Worm (Caenorhabditis elegans) whole organism, young adult: ENCODE measurements around the gene irld-65.

Experiments used
- C17E4.6 ChIP-seq: fragments of 200-800 bp; sonication (Bioruptor generic); IDR thresholded peaks from 2 replicates; pipeline ENCODE4 v1.3.6; 2022; ENCODE audit warnings: missing genetic modification reagents, missing genetic modification characterization, missing compliant biosample characterization
- F39B2.1 ChIP-seq: fragments of 200-800 bp; sonication (Bioruptor generic); IDR thresholded peaks from 2 replicates; pipeline ENCODE4 v1.3.6; 2022; ENCODE audit warnings: missing genetic modification reagents, missing genetic modification characterization, missing compliant biosample characterization
- F52B5.7 ChIP-seq: sonication (generic microtip); optimal IDR thresholded peaks from 2 replicates; lab custom pipeline; 2016; ENCODE audit warnings: mild to moderate bottlenecking, missing genetic modification characterization, missing compliant biosample characterization
- F57A8.1 ChIP-seq: fragments of 200-800 bp; sonication (Bioruptor generic); optimal IDR thresholded peaks from 2 replicates; lab custom pipeline; 2018; ENCODE audit warnings: mild to moderate bottlenecking, missing genetic modification characterization, moderate library complexity, missing compliant biosample characterization
- K11D2.4 ChIP-seq: fragments of 200-800 bp; sonication (Bioruptor generic); IDR thresholded peaks from 2 replicates; pipeline ENCODE4 v1.3.6; 2022; ENCODE audit warnings: missing genetic modification reagents, missing genetic modification characterization, missing compliant biosample characterization
- K12H6.12 ChIP-seq: fragments of 200-800 bp; sonication (Bioruptor generic); optimal IDR thresholded peaks from 2 replicates; lab custom pipeline; 2018; ENCODE audit warnings: mild to moderate bottlenecking, missing genetic modification characterization, missing compliant biosample characterization
- akir-1 ChIP-seq: fragments of 200-800 bp; sonication (Bioruptor generic); optimal IDR thresholded peaks from 2 replicates; lab custom pipeline; 2018; ENCODE audit warnings: mild to moderate bottlenecking, missing genetic modification characterization, moderate library complexity, missing compliant biosample characterization
- athp-1 ChIP-seq: sonication (generic microtip); optimal IDR thresholded peaks from 2 replicates; lab custom pipeline; 2017; ENCODE audit warnings: mild to moderate bottlenecking, missing genetic modification characterization, missing compliant biosample characterization
- bed-2 ChIP-seq: fragments of 200-800 bp; sonication (Bioruptor generic); IDR thresholded peaks from 2 replicates; pipeline ENCODE4 v1.3.6; 2022; ENCODE audit warnings: missing genetic modification reagents, missing genetic modification characterization, missing compliant biosample characterization
- cebp-1 ChIP-seq, 2 experiments: fragments of 200-800 bp in 1 of 2; sonication (Bioruptor generic) in 1 of 2; sonication (generic microtip) in 1 of 2; IDR thresholded peaks in 1 of 2; optimal IDR thresholded peaks in 1 of 2; 2 replicates each; pipeline versions ENCODE4 v1.3.6 to Lab custom; 2017 to 2022; ENCODE audit warnings: missing compliant biosample characterization in 2 of 2, missing genetic modification characterization in 2 of 2, mild to moderate bottlenecking in 1 of 2, missing genetic modification reagents in 1 of 2, moderate library complexity in 1 of 2
- cebp-2 ChIP-seq: fragments of 200-800 bp; sonication (Bioruptor generic); IDR thresholded peaks from 2 replicates; pipeline ENCODE4 v1.3.6; 2022; ENCODE audit warnings: missing genetic modification characterization, missing compliant biosample characterization
- chd-7 ChIP-seq: sonication (generic microtip); optimal IDR thresholded peaks from 2 replicates; lab custom pipeline; 2016; ENCODE audit warnings: mild to moderate bottlenecking, missing genetic modification characterization, moderate library complexity, missing compliant biosample characterization
- dox-1 ChIP-seq: fragments of 200-800 bp; sonication (Bioruptor generic); IDR thresholded peaks from 2 replicates; pipeline ENCODE4 v1.3.6; 2022; ENCODE audit warnings: missing genetic modification reagents, missing genetic modification characterization, missing compliant biosample characterization
- egl-44 ChIP-seq: fragments of 200-800 bp; sonication (Bioruptor generic); IDR thresholded peaks from 2 replicates; pipeline ENCODE4 v1.3.6; 2022; ENCODE audit warnings: missing genetic modification reagents, missing genetic modification characterization, missing compliant biosample characterization
- egrh-3 ChIP-seq: fragments of 200-800 bp; sonication (Bioruptor generic); IDR thresholded peaks from 2 replicates; pipeline ENCODE4 v1.3.6; 2022; ENCODE audit warnings: missing genetic modification reagents, missing genetic modification characterization, missing compliant biosample characterization
- fkh-3 ChIP-seq: sonication (generic microtip); optimal IDR thresholded peaks from 2 replicates; lab custom pipeline; 2016; ENCODE audit warnings: mild to moderate bottlenecking, missing genetic modification characterization, missing compliant biosample characterization
- lag-1 ChIP-seq: fragments of 200-800 bp; sonication (Bioruptor generic); IDR thresholded peaks from 2 replicates; pipeline ENCODE4 v1.3.6; 2022; ENCODE audit warnings: missing genetic modification reagents, missing genetic modification characterization, missing compliant biosample characterization
- lin-26 ChIP-seq: fragments of 200-800 bp; sonication (Bioruptor generic); IDR thresholded peaks from 2 replicates; pipeline ENCODE4 v1.3.6; 2022; ENCODE audit warnings: missing genetic modification reagents, missing genetic modification characterization, missing compliant biosample characterization
- lin-54 ChIP-seq: fragments of 200-800 bp; sonication (Bioruptor generic); optimal IDR thresholded peaks from 2 replicates; lab custom pipeline; 2018; ENCODE audit warnings: mild to moderate bottlenecking, missing genetic modification characterization, missing compliant biosample characterization
- lsl-1 ChIP-seq: fragments of 200-800 bp; sonication (Bioruptor generic); optimal IDR thresholded peaks from 2 replicates; lab custom pipeline; 2018; ENCODE audit warnings: mild to moderate bottlenecking, missing genetic modification characterization, moderate library complexity, missing compliant biosample characterization
- madf-6 ChIP-seq: fragments of 200-800 bp; sonication (Bioruptor generic); IDR thresholded peaks from 2 replicates; pipeline ENCODE4 v1.3.6; 2022; ENCODE audit warnings: missing genetic modification reagents, missing genetic modification characterization, missing compliant biosample characterization
- madf-8 ChIP-seq: fragments of 200-800 bp; sonication (Bioruptor generic); conservative IDR thresholded peaks from 2 replicates; pipeline ENCODE4 v1.3.6; 2022; ENCODE audit warnings: missing genetic modification reagents, missing genetic modification characterization, missing compliant biosample characterization
- mcd-1 ChIP-seq: fragments of 200-800 bp; sonication (Bioruptor generic); IDR thresholded peaks from 2 replicates; pipeline ENCODE4 v1.3.6; 2022; ENCODE audit warnings: missing genetic modification reagents, missing genetic modification characterization, missing compliant biosample characterization
- nhr-90 ChIP-seq: sonication (generic microtip); optimal IDR thresholded peaks from 2 replicates; lab custom pipeline; 2016; ENCODE audit warnings: missing genotype, mild to moderate bottlenecking, missing genetic modification characterization, missing compliant biosample characterization
- pbrm-1 ChIP-seq: fragments of 200-800 bp; sonication (Bioruptor generic); IDR thresholded peaks from 2 replicates; pipeline ENCODE4 v1.3.6; 2022; ENCODE audit warnings: missing genetic modification reagents, missing genetic modification characterization, missing compliant biosample characterization
- rec-8 ChIP-seq, 2 experiments: sonication (generic microtip); optimal IDR thresholded peaks; 2 replicates each; lab custom pipeline; 2016; ENCODE audit warnings: mild to moderate bottlenecking in 2 of 2, missing genetic modification characterization in 2 of 2, missing genetic modification reagents in 2 of 2, missing genotype in 2 of 2, missing biosample characterization in 1 of 2, missing compliant biosample characterization in 1 of 2, moderate library complexity in 1 of 2
- sea-2 ChIP-seq: fragments of 200-800 bp; sonication (Bioruptor generic); IDR thresholded peaks from 2 replicates; pipeline ENCODE4 v1.3.6; 2022; ENCODE audit warnings: missing genetic modification characterization, missing compliant biosample characterization
- snpc-4 ChIP-seq, 5 experiments: fragments of 150-350 bp in 1 of 5; sonication (generic microtip) in 4 of 5; optimal IDR thresholded peaks; 2 replicates each; lab custom pipeline; 2014 to 2018; ENCODE audit warnings: missing genetic modification characterization in 5 of 5, missing biosample characterization in 3 of 5, antibody characterized with exemption in 2 of 5, mild to moderate bottlenecking in 2 of 5, missing compliant biosample characterization in 2 of 5, missing genotype in 2 of 5, moderate library complexity in 2 of 5, missing genetic modification reagents in 1 of 5
- somi-1 ChIP-seq: fragments of 200-800 bp; sonication (Bioruptor generic); optimal IDR thresholded peaks from 2 replicates; lab custom pipeline; 2018; ENCODE audit warnings: mild to moderate bottlenecking, missing genetic modification characterization, missing compliant biosample characterization
- sptf-2 ChIP-seq: fragments of 200-800 bp; sonication (Bioruptor generic); optimal IDR thresholded peaks from 2 replicates; lab custom pipeline; 2018; ENCODE audit warnings: mild to moderate bottlenecking, missing genetic modification characterization, missing compliant biosample characterization
- zfh-2 ChIP-seq: fragments of 200-800 bp; sonication (Bioruptor generic); conservative IDR thresholded peaks from 2 replicates; pipeline ENCODE4 v1.3.6; 2022; ENCODE audit warnings: missing genetic modification reagents, missing genetic modification characterization, missing compliant biosample characterization
- ztf-18 ChIP-seq: sonication (generic microtip); optimal IDR thresholded peaks from 2 replicates; lab custom pipeline; 2016; ENCODE audit warnings: missing genotype, mild to moderate bottlenecking, missing genetic modification characterization, missing compliant biosample characterization
- ztf-25 ChIP-seq: fragments of 200-800 bp; sonication (Bioruptor generic); IDR thresholded peaks from 2 replicates; pipeline ENCODE4 v1.3.6; 2022; ENCODE audit warnings: missing genetic modification reagents, missing genetic modification characterization, missing compliant biosample characterization
- ztf-28 ChIP-seq: fragments of 200-800 bp; sonication (Bioruptor generic); IDR thresholded peaks from 2 replicates; pipeline ENCODE4 v1.3.6; 2022; ENCODE audit warnings: missing genetic modification reagents, missing genetic modification characterization, missing compliant biosample characterization

irld-65 gene

ce11 chrII:2937852-2938251, at the start of gene irld-65:
TSS of gene irld-65 (minus strand) at chrII:2937952.
- no peak for TF ChIP-seq pbrm-1 (GFP tag; lab: Robert Waterston, UW)
- no peak for TF ChIP-seq fkh-3 (tag; lab: Kevin White, UChicago)
- TF ChIP-seq madf-6 (GFP tag; lab: Robert Waterston, UW) = no peak
- TF ChIP-seq lsl-1 (GFP tag; lab: Kevin White, UChicago) = no peak
- no peak for TF ChIP-seq nhr-90 (tag; lab: Kevin White, UChicago)
- no peak for TF ChIP-seq athp-1 (tag; lab: Kevin White, UChicago)
- TF ChIP-seq madf-8 (GFP tag; lab: Robert Waterston, UW) = no peak
- TF ChIP-seq lag-1 (GFP tag; lab: Robert Waterston, UW) = no peak
- no peak for TF ChIP-seq cebp-2 (GFP tag; lab: Robert Waterston, UW)
- no peak for TF ChIP-seq K11D2.4
- no peak for TF ChIP-seq egl-44 (GFP tag; lab: Robert Waterston, UW)
- TF ChIP-seq F57A8.1 (GFP tag; lab: Kevin White, UChicago) = no peak
- TF ChIP-seq rec-8 (tag; optimal IDR thresholded peaks at IDR 0.05; lab: Kevin White, UChicago) = no peak
- TF ChIP-seq, all 124 proteins: peak for 0

- TF ChIP-seq K12H6.12 (tag; lab: Kevin White, UChicago) (peak; percentile 36), snpc-4 (GFP tag; optimal IDR thresholded peaks at IDR 0.05; lab: Kevin White, UChicago) (no peak), snpc-4 (tag; optimal IDR thresholded peaks at IDR 0.05; lab: Kevin White, UChicago) (peak; percentile 7 to 82 (median 44)), ztf-18 (tag; lab: Kevin White, UChicago) (no peak), F57A8.1 (GFP tag; lab: Kevin White, UChicago) (peak; percentile 37), F52B5.7 (tag; lab: Kevin White, UChicago) (peak; percentile 57), zfh-2 (GFP tag; lab: Robert Waterston, UW) (peak; percentile 77), chd-7 (peak; percentile 59), sea-2 (GFP tag; lab: Robert Waterston, UW) (peak; percentile 21; the same call in 1 of the 2 replicates), cebp-2 (GFP tag; lab: Robert Waterston, UW) (0 out of 2 replicates have a peak, but pooled peaks have one; percentile 40), F39B2.1 (GFP tag; lab: Robert Waterston, UW) (peak; percentile 37; the same call in 1 of the 2 replicates), akir-1 (no peak), bed-2 (peak; percentile 43; the same call in 1 of the 2 replicates), cebp-1 (GFP tag; IDR thresholded peaks at IDR 0.05; lab: Robert Waterston, UW) (no peak), cebp-1 (tag; optimal IDR thresholded peaks at IDR 0.05; lab: Kevin White, UChicago) (peak; percentile 50), egrh-3 (GFP tag; lab: Robert Waterston, UW) (peak; percentile 39; the same call in 1 of the 2 replicates), lin-54 (GFP tag; lab: Kevin White, UChicago) (peak; percentile 5), sptf-2 (GFP tag; lab: Kevin White, UChicago) (no peak), lin-26 (GFP tag; lab: Robert Waterston, UW) (peak; percentile 52; the same call in 1 of the 2 replicates), somi-1 (peak; percentile 33), mcd-1 (peak; percentile 30; the same call in 1 of the 2 replicates), ztf-28 (GFP tag; lab: Robert Waterston, UW) (0 out of 2 replicates have a peak, but pooled peaks have one; percentile 30), C17E4.6 (GFP tag; lab: Robert Waterston, UW) (no peak), dox-1 (GFP tag; lab: Robert Waterston, UW) (0 out of 2 replicates have a peak, but pooled peaks have one; percentile 41), ztf-25 (GFP tag; lab: Robert Waterston, UW) (no peak)
- TF ChIP-seq, all 124 proteins: peak for 18
These were observed 49.4 kb upstream of the irld-65 start for ce11 chrII:2987122-2987556.
